Fruit fly (Drosophila melanogaster) whole organism, pupa: ENCODE measurements around the gene CG17896.

ENCODE experiments used
- CG10348 ChIP-seq: fragments of 200-800 bp; sonication (Bioruptor generic); IDR thresholded peaks from 2 replicates; pipeline ENCODE4 v1.3.6; 2022; ENCODE audit warnings: missing biosample characterization, missing genetic modification characterization
- CG12605 ChIP-seq: fragments of 200-800 bp; sonication (Bioruptor generic); IDR thresholded peaks from 2 replicates; pipeline ENCODE4 v1.3.6; 2022; ENCODE audit warnings: missing biosample characterization, missing genetic modification characterization
- CG13204 ChIP-seq: fragments of 200-800 bp; sonication (Bioruptor generic); optimal IDR thresholded peaks from 2 replicates; lab custom pipeline; 2018; ENCODE audit warnings: missing biosample characterization, mild to moderate bottlenecking, missing genetic modification characterization, moderate library complexity
- CG14655 ChIP-seq: fragments of 200-800 bp; sonication (Bioruptor generic); optimal IDR thresholded peaks from 3 replicates; lab custom pipeline; 2017; ENCODE audit warnings: mild to moderate bottlenecking, missing biosample characterization, missing genetic modification reagents, missing genetic modification characterization
- CG15710 ChIP-seq: fragments of 200-800 bp; sonication (Bioruptor generic); optimal IDR thresholded peaks from 2 replicates; lab custom pipeline; 2018; ENCODE audit warnings: missing biosample characterization, mild to moderate bottlenecking, missing genetic modification characterization, moderate library complexity
- CG17806 ChIP-seq: fragments of 200-800 bp; sonication (Bioruptor generic); optimal IDR thresholded peaks from 2 replicates; lab custom pipeline; 2018; ENCODE audit warnings: missing biosample characterization, mild to moderate bottlenecking, missing genetic modification characterization, moderate library complexity
- CG32121 ChIP-seq: fragments of 200-800 bp; sonication (Bioruptor generic); IDR thresholded peaks from 2 replicates; pipeline ENCODE4 v1.3.6; 2022; ENCODE audit warnings: missing biosample characterization, missing genetic modification characterization
- CG34367 ChIP-seq: fragments of 200-800 bp; sonication (Bioruptor generic); optimal IDR thresholded peaks from 2 replicates; lab custom pipeline; 2018; ENCODE audit warnings: missing biosample characterization, mild to moderate bottlenecking, missing genetic modification characterization
- CG4496 ChIP-seq: fragments of 200-800 bp; sonication (Bioruptor generic); IDR thresholded peaks from 3 replicates; pipeline ENCODE4 v1.3.6; 2022; ENCODE audit warnings: missing biosample characterization, missing genetic modification characterization
- CG8159 ChIP-seq: fragments of 200-800 bp; sonication (Bioruptor generic); optimal IDR thresholded peaks from 3 replicates; lab custom pipeline; 2018; ENCODE audit warnings: missing biosample characterization, mild to moderate bottlenecking, missing genetic modification characterization, moderate library complexity
- CG8301 ChIP-seq: fragments of 200-800 bp; sonication (Bioruptor generic); optimal IDR thresholded peaks from 2 replicates; lab custom pipeline; 2018; ENCODE audit warnings: missing biosample characterization, mild to moderate bottlenecking, missing genetic modification characterization
- CG9948 ChIP-seq: fragments of 200-800 bp; sonication (Bioruptor generic); optimal IDR thresholded peaks from 2 replicates; lab custom pipeline; 2018; ENCODE audit warnings: missing biosample characterization, mild to moderate bottlenecking, missing genetic modification characterization, moderate library complexity
- D1 ChIP-seq: fragments of 200-800 bp; sonication (Bioruptor generic); optimal IDR thresholded peaks from 2 replicates; lab custom pipeline; 2018; ENCODE audit warnings: missing biosample characterization, mild to moderate bottlenecking, missing genetic modification characterization, moderate library complexity
- EcR ChIP-seq: fragments of 200-800 bp; sonication (Bioruptor generic); optimal IDR thresholded peaks from 3 replicates; lab custom pipeline; 2019; ENCODE audit warnings: missing biosample characterization, missing genetic modification characterization, mild to moderate bottlenecking, moderate library complexity, missing genetic modification reagents
- Ets98B ChIP-seq: fragments of 200-800 bp; sonication (Bioruptor generic); IDR thresholded peaks from 2 replicates; pipeline ENCODE4 v1.3.6; 2022; ENCODE audit warnings: missing biosample characterization, missing genetic modification characterization
- Pif1A ChIP-seq: fragments of 200-800 bp; sonication (Bioruptor generic); optimal IDR thresholded peaks from 3 replicates; lab custom pipeline; 2016; ENCODE audit warnings: missing biosample characterization, missing genetic modification characterization
- Pif1B ChIP-seq: fragments of 200-800 bp; sonication (Bioruptor generic); optimal IDR thresholded peaks from 3 replicates; lab custom pipeline; 2016; ENCODE audit warnings: missing biosample characterization, missing genetic modification characterization
- Snoo ChIP-seq: fragments of 200-800 bp; sonication (Bioruptor generic); optimal IDR thresholded peaks from 3 replicates; lab custom pipeline; 2017; ENCODE audit warnings: missing biosample characterization, mild to moderate bottlenecking, missing genetic modification characterization, inconsistent platforms
- fd96Ca ChIP-seq: fragments of 200-800 bp; sonication (Bioruptor generic); IDR thresholded peaks from 3 replicates; pipeline ENCODE4 v1.3.6; 2022; ENCODE audit warnings: missing biosample characterization, missing genetic modification characterization
- gl ChIP-seq: fragments of 200-800 bp; sonication (Bioruptor generic); optimal IDR thresholded peaks from 2 replicates; lab custom pipeline; 2018; ENCODE audit warnings: missing biosample characterization, mild to moderate bottlenecking, missing genetic modification characterization
- rn ChIP-seq: fragments of 200-800 bp; sonication (Bioruptor generic); IDR thresholded peaks from 2 replicates; pipeline ENCODE4 v1.3.6; 2022; ENCODE audit warnings: missing biosample characterization, missing genetic modification characterization

CG17896 gene

dm6 chrX:493445-494190 is at the start of gene CG17896:
TSS of gene CG17896 (minus strand) at chrX:493495.
- TF ChIP-seq EcR (peak; percentile 31), gl (peak; percentile 97), CG14655 (GFP tag; lab: Kevin White, UChicago) (peak; percentile 99), CG8301 (tag; lab: Kevin White, UChicago) (peak; percentile 99), CG8159 (tag; lab: Kevin White, UChicago) (peak; percentile 96), Ets98B (peak; percentile 99), CG13204 (GFP tag; lab: Kevin White, UChicago) (peak; percentile 86), rn (GFP tag; lab: Robert Waterston, UW) (peak; percentile 96), Snoo (tag; lab: Kevin White, UChicago) (peak; percentile 94), D1 (tag; lab: Kevin White, UChicago) (no peak), Pif1A (peak; percentile 98), CG15710 (tag; lab: Kevin White, UChicago) (peak; percentile 98), CG9948 (tag; lab: Kevin White, UChicago) (peak; percentile 97), CG17806 (tag; lab: Kevin White, UChicago) (peak; percentile 97), CG12605 (GFP tag; lab: Robert Waterston, UW) (peak; percentile 98), CG34367 (peak; percentile 98), CG32121 (GFP tag; lab: Robert Waterston, UW) (peak; percentile 97), Pif1B (GFP tag; lab: Kevin White, UChicago) (peak; percentile 98), CG10348 (GFP tag; lab: Robert Waterston, UW) (peak; percentile 95), fd96Ca (GFP tag; lab: Robert Waterston, UW) (peak; percentile 99), CG4496 (GFP tag; lab: Robert Waterston, UW) (peak; percentile 99)

dm6 chrX:542069-542468 is 48.8 kb upstream of the CG17896 start:
- TF ChIP-seq gl: no peak
- TF ChIP-seq CG17806 (tag; lab: Kevin White, UChicago): no peak
- no peak for TF ChIP-seq CG12605 (GFP tag; lab: Robert Waterston, UW)
- TF ChIP-seq CG10348 (GFP tag; lab: Robert Waterston, UW): no peak
- no peak for TF ChIP-seq EcR
- TF ChIP-seq Ets98B: no peak
- TF ChIP-seq CG4496 (GFP tag; lab: Robert Waterston, UW): no peak
- TF ChIP-seq Snoo (tag; lab: Kevin White, UChicago): no peak
- TF ChIP-seq CG15710 (tag; lab: Kevin White, UChicago): no peak
- TF ChIP-seq CG9948 (tag; lab: Kevin White, UChicago): no peak
- TF ChIP-seq CG13204 (GFP tag; lab: Kevin White, UChicago): no peak
- no peak for TF ChIP-seq D1 (tag; lab: Kevin White, UChicago)
- no peak for TF ChIP-seq CG34367
- TF ChIP-seq fd96Ca (GFP tag; lab: Robert Waterston, UW): no peak
- no peak for TF ChIP-seq CG14655 (GFP tag; lab: Kevin White, UChicago)
- no peak for TF ChIP-seq rn (GFP tag; lab: Robert Waterston, UW)
- no peak for TF ChIP-seq Pif1B (GFP tag; lab: Kevin White, UChicago)
- no peak for TF ChIP-seq CG8301 (tag; lab: Kevin White, UChicago)

dm6 chrX:529724-530603 is 36.7 kb upstream of the CG17896 start, which contains the start of the genes CG4293 and Appl:
TSS of gene CG4293 (minus strand) at chrX:530291.
TSS of gene Appl (plus strand) at chrX:530501.
- TF ChIP-seq CG8301 (tag; lab: Kevin White, UChicago): no peak
- no peak for TF ChIP-seq Ets98B
- TF ChIP-seq Pif1B (GFP tag; lab: Kevin White, UChicago): no peak
- TF ChIP-seq CG12605 (GFP tag; lab: Robert Waterston, UW): no peak
- no peak for TF ChIP-seq CG8159 (tag; lab: Kevin White, UChicago)
- TF ChIP-seq CG4496 (GFP tag; lab: Robert Waterston, UW): no peak
- no peak for TF ChIP-seq CG15710 (tag; lab: Kevin White, UChicago)
- TF ChIP-seq CG34367: no peak
- TF ChIP-seq fd96Ca (GFP tag; lab: Robert Waterston, UW): no peak
- no peak for TF ChIP-seq rn (GFP tag; lab: Robert Waterston, UW)
- TF ChIP-seq CG14655 (GFP tag; lab: Kevin White, UChicago): no peak
- no peak for TF ChIP-seq CG17806 (tag; lab: Kevin White, UChicago)
- TF ChIP-seq CG32121 (GFP tag; lab: Robert Waterston, UW): no peak
- no peak for TF ChIP-seq Pif1A
- no peak for TF ChIP-seq D1 (tag; lab: Kevin White, UChicago)
- no peak for TF ChIP-seq gl
- no peak for TF ChIP-seq CG10348 (GFP tag; lab: Robert Waterston, UW)
- TF ChIP-seq EcR: no peak
- no peak for TF ChIP-seq Snoo (tag; lab: Kevin White, UChicago)

DNA sequence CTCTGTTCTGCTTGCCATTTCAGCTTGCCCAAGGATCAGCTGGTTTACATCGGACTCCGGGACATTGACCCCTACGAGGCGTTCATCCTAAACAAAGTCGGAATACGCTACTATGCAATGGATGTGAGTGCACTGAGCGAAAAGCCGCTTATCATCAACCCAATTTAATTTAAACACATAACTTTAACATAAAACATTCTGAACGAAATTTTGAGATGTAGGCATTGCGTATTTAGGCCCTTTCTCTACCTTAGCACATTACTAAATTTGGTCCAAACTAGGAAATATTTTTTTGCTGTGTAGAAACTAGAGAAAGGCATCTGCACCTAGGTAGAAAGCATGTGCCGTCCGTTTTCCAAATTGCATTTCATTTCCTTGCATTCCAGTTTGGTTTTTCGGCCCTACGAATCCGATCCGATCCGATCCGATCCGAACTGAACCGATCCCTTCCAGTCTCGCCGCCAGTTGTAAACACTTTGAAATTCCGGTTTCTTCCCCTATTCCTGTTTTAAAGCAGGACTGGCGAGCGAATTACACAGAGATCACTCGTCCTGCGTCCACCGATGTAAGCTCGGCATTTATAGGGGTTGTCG is 33.3 kb upstream of the CG17896 start:
- TF ChIP-seq CG34367 (no peak), Pif1B (GFP tag; lab: Kevin White, UChicago) (no peak), CG17806 (tag; lab: Kevin White, UChicago) (no peak), D1 (tag; lab: Kevin White, UChicago) (no peak), CG12605 (GFP tag; lab: Robert Waterston, UW) (no peak), CG9948 (tag; lab: Kevin White, UChicago) (no peak), Ets98B (no peak), Pif1A (no peak), CG13204 (GFP tag; lab: Kevin White, UChicago) (no peak), gl (no peak), CG32121 (GFP tag; lab: Robert Waterston, UW) (no peak), CG10348 (GFP tag; lab: Robert Waterston, UW) (no peak), CG8301 (tag; lab: Kevin White, UChicago) (no peak)
